Worm (Caenorhabditis elegans) whole organism, young adult: ENCODE measurements around the gene F53F4.2.

Experiments used
- B0261.1 ChIP-seq: sonication (generic microtip); optimal IDR thresholded peaks from 2 replicates; lab custom pipeline; 2016; ENCODE audit warnings: mild to moderate bottlenecking, missing genetic modification characterization, moderate library complexity, missing compliant biosample characterization
- F10E7.11 ChIP-seq: sonication (generic microtip); optimal IDR thresholded peaks from 2 replicates; lab custom pipeline; 2017; ENCODE audit warnings: mild to moderate bottlenecking, missing genetic modification characterization, moderate library complexity, missing compliant biosample characterization
- F23B12.7 ChIP-seq: sonication (generic microtip); optimal IDR thresholded peaks from 2 replicates; lab custom pipeline; 2017; ENCODE audit warnings: missing genetic modification characterization, mild to moderate bottlenecking, missing compliant biosample characterization, antibody characterized with exemption, moderate library complexity; ENCODE audit not compliant: insufficient read depth
- F39B2.1 ChIP-seq: fragments of 200-800 bp; sonication (Bioruptor generic); IDR thresholded peaks from 2 replicates; pipeline ENCODE4 v1.3.6; 2022; ENCODE audit warnings: missing genetic modification reagents, missing genetic modification characterization, missing compliant biosample characterization
- F49E8.2 ChIP-seq: sonication (generic microtip); optimal IDR thresholded peaks from 3 replicates; lab custom pipeline; 2017; ENCODE audit warnings: missing genetic modification characterization, mild to moderate bottlenecking, missing compliant biosample characterization, antibody characterized with exemption, moderate library complexity; ENCODE audit not compliant: insufficient read depth
- F57C9.4 ChIP-seq: sonication (generic microtip); optimal IDR thresholded peaks from 2 replicates; lab custom pipeline; 2017; ENCODE audit warnings: mild to moderate bottlenecking, missing genetic modification characterization, missing compliant biosample characterization
- K11D2.4 ChIP-seq: fragments of 200-800 bp; sonication (Bioruptor generic); IDR thresholded peaks from 2 replicates; pipeline ENCODE4 v1.3.6; 2022; ENCODE audit warnings: missing genetic modification reagents, missing genetic modification characterization, missing compliant biosample characterization
- K12H6.12 ChIP-seq: fragments of 200-800 bp; sonication (Bioruptor generic); optimal IDR thresholded peaks from 2 replicates; lab custom pipeline; 2018; ENCODE audit warnings: mild to moderate bottlenecking, missing genetic modification characterization, missing compliant biosample characterization
- Y53F4B.3 ChIP-seq: fragments of 200-800 bp; sonication (Bioruptor generic); IDR thresholded peaks from 2 replicates; pipeline ENCODE4 v1.3.6; 2022; ENCODE audit warnings: missing genetic modification reagents, missing genetic modification characterization, missing compliant biosample characterization
- Y95B8A.8 ChIP-seq: fragments of 200-800 bp; sonication (Bioruptor generic); IDR thresholded peaks from 2 replicates; pipeline ENCODE4 v1.3.6; 2022; ENCODE audit warnings: missing genetic modification reagents, missing genetic modification characterization, missing compliant biosample characterization
- ZK185.1 ChIP-seq: sonication (generic microtip); optimal IDR thresholded peaks from 2 replicates; lab custom pipeline; 2016; ENCODE audit warnings: mild to moderate bottlenecking, missing genetic modification characterization, missing compliant biosample characterization; ENCODE audit not compliant: poor library complexity, severe bottlenecking
- ama-1 ChIP-seq, 3 experiments: fragments of 150-350 bp in 1 of 3; sonication (generic microtip) in 2 of 3; optimal IDR thresholded peaks; 2 replicates each; lab custom pipeline; 2014 to 2018; ENCODE audit warnings: missing biosample characterization in 2 of 3, missing genetic modification characterization in 2 of 3, missing genetic modification reagents in 2 of 3
- aptf-2 ChIP-seq: fragments of 200-800 bp; sonication (Bioruptor generic); conservative IDR thresholded peaks from 2 replicates; pipeline ENCODE4 v1.3.6; 2022; ENCODE audit warnings: missing genetic modification reagents, missing genetic modification characterization, missing compliant biosample characterization
- aptf-3 ChIP-seq: fragments of 200-800 bp; sonication (Bioruptor generic); IDR thresholded peaks from 2 replicates; pipeline ENCODE4 v1.3.6; 2022; ENCODE audit warnings: missing genetic modification characterization, missing compliant biosample characterization
- attf-5 ChIP-seq: fragments of 200-800 bp; sonication (Bioruptor generic); optimal IDR thresholded peaks from 2 replicates; lab custom pipeline; 2018; ENCODE audit warnings: mild to moderate bottlenecking, missing genetic modification characterization, missing compliant biosample characterization
- bed-2 ChIP-seq: fragments of 200-800 bp; sonication (Bioruptor generic); IDR thresholded peaks from 2 replicates; pipeline ENCODE4 v1.3.6; 2022; ENCODE audit warnings: missing genetic modification reagents, missing genetic modification characterization, missing compliant biosample characterization
- ccch-3 ChIP-seq: fragments of 200-800 bp; sonication (Bioruptor generic); optimal IDR thresholded peaks from 2 replicates; lab custom pipeline; 2018; ENCODE audit warnings: mild to moderate bottlenecking, missing genetic modification characterization, missing compliant biosample characterization
- ceh-58 ChIP-seq: fragments of 200-800 bp; sonication (Bioruptor generic); IDR thresholded peaks from 2 replicates; pipeline ENCODE4 v1.3.6; 2022; ENCODE audit warnings: missing genetic modification characterization, missing compliant biosample characterization
- chd-7 ChIP-seq: sonication (generic microtip); optimal IDR thresholded peaks from 2 replicates; lab custom pipeline; 2016; ENCODE audit warnings: mild to moderate bottlenecking, missing genetic modification characterization, moderate library complexity, missing compliant biosample characterization
- dox-1 ChIP-seq: fragments of 200-800 bp; sonication (Bioruptor generic); IDR thresholded peaks from 2 replicates; pipeline ENCODE4 v1.3.6; 2022; ENCODE audit warnings: missing genetic modification reagents, missing genetic modification characterization, missing compliant biosample characterization
- dpff-1 ChIP-seq: sonication (generic microtip); optimal IDR thresholded peaks from 2 replicates; lab custom pipeline; 2017; ENCODE audit warnings: mild to moderate bottlenecking, missing genetic modification characterization, missing compliant biosample characterization
- egl-18 ChIP-seq: fragments of 200-800 bp; sonication (Bioruptor generic); IDR thresholded peaks from 2 replicates; pipeline ENCODE4 v1.3.6; 2022; ENCODE audit warnings: missing genetic modification reagents, missing genetic modification characterization, missing compliant biosample characterization
- egrh-3 ChIP-seq: fragments of 200-800 bp; sonication (Bioruptor generic); IDR thresholded peaks from 2 replicates; pipeline ENCODE4 v1.3.6; 2022; ENCODE audit warnings: missing genetic modification reagents, missing genetic modification characterization, missing compliant biosample characterization
- ekl-4 ChIP-seq: fragments of 200-800 bp; sonication (Bioruptor generic); IDR thresholded peaks from 2 replicates; pipeline ENCODE4 v1.3.6; 2022; ENCODE audit warnings: missing genetic modification reagents, missing genetic modification characterization, missing compliant biosample characterization
- fkh-3 ChIP-seq: sonication (generic microtip); optimal IDR thresholded peaks from 2 replicates; lab custom pipeline; 2016; ENCODE audit warnings: mild to moderate bottlenecking, missing genetic modification characterization, missing compliant biosample characterization
- gei-17 ChIP-seq: fragments of 200-800 bp; sonication (Bioruptor generic); optimal IDR thresholded peaks from 2 replicates; lab custom pipeline; 2018; ENCODE audit warnings: mild to moderate bottlenecking, missing genetic modification characterization, missing compliant biosample characterization
- him-1 ChIP-seq: sonication (generic microtip); optimal IDR thresholded peaks from 2 replicates; lab custom pipeline; 2016; ENCODE audit warnings: missing genotype, missing genetic modification reagents, missing genetic modification characterization, missing compliant biosample characterization
- hlh-12 ChIP-seq: sonication (generic microtip); optimal IDR thresholded peaks from 2 replicates; lab custom pipeline; 2016; ENCODE audit warnings: missing genetic modification characterization, missing compliant biosample characterization
- hmg-1.2 ChIP-seq: fragments of 200-800 bp; sonication (Bioruptor generic); IDR thresholded peaks from 2 replicates; pipeline ENCODE4 v1.3.6; 2022; ENCODE audit warnings: missing genetic modification reagents, missing genetic modification characterization, missing compliant biosample characterization
- lag-1 ChIP-seq: fragments of 200-800 bp; sonication (Bioruptor generic); IDR thresholded peaks from 2 replicates; pipeline ENCODE4 v1.3.6; 2022; ENCODE audit warnings: missing genetic modification reagents, missing genetic modification characterization, missing compliant biosample characterization
- let-526 ChIP-seq: fragments of 200-800 bp; sonication (Bioruptor generic); IDR thresholded peaks from 2 replicates; pipeline ENCODE4 v1.3.6; 2022; ENCODE audit warnings: missing genetic modification reagents, missing genetic modification characterization, missing compliant biosample characterization
- lin-26 ChIP-seq: fragments of 200-800 bp; sonication (Bioruptor generic); IDR thresholded peaks from 2 replicates; pipeline ENCODE4 v1.3.6; 2022; ENCODE audit warnings: missing genetic modification reagents, missing genetic modification characterization, missing compliant biosample characterization
- lir-1 ChIP-seq: fragments of 200-800 bp; sonication (Bioruptor generic); conservative IDR thresholded peaks from 2 replicates; pipeline ENCODE4 v1.3.6; 2022; ENCODE audit warnings: missing genetic modification reagents, missing genetic modification characterization, missing compliant biosample characterization
- madf-10 ChIP-seq: sonication (generic microtip); optimal IDR thresholded peaks from 2 replicates; lab custom pipeline; 2016; ENCODE audit warnings: mild to moderate bottlenecking, missing genetic modification characterization, missing compliant biosample characterization
- madf-6 ChIP-seq: fragments of 200-800 bp; sonication (Bioruptor generic); IDR thresholded peaks from 2 replicates; pipeline ENCODE4 v1.3.6; 2022; ENCODE audit warnings: missing genetic modification reagents, missing genetic modification characterization, missing compliant biosample characterization
- madf-8 ChIP-seq: fragments of 200-800 bp; sonication (Bioruptor generic); conservative IDR thresholded peaks from 2 replicates; pipeline ENCODE4 v1.3.6; 2022; ENCODE audit warnings: missing genetic modification reagents, missing genetic modification characterization, missing compliant biosample characterization
- mel-28 ChIP-seq: sonication (generic microtip); optimal IDR thresholded peaks from 2 replicates; lab custom pipeline; 2016; ENCODE audit warnings: borderline replicate concordance, mild to moderate bottlenecking, missing genetic modification characterization, missing compliant biosample characterization
- mes-4 ChIP-seq: sonication (generic microtip); optimal IDR thresholded peaks from 2 replicates; lab custom pipeline; 2016; ENCODE audit warnings: missing genotype, missing genetic modification characterization, missing compliant biosample characterization
- nfya-2 ChIP-seq: fragments of 200-800 bp; sonication (Bioruptor generic); IDR thresholded peaks from 2 replicates; pipeline ENCODE4 v1.3.6; 2022; ENCODE audit warnings: missing genetic modification reagents, missing genetic modification characterization, missing compliant biosample characterization
- nfyb-1 ChIP-seq: fragments of 200-800 bp; sonication (Bioruptor generic); IDR thresholded peaks from 2 replicates; pipeline ENCODE4 v1.3.6; 2022; ENCODE audit warnings: missing genetic modification reagents, missing genetic modification characterization, missing compliant biosample characterization
- nhr-120 ChIP-seq: fragments of 200-800 bp; sonication (Bioruptor generic); IDR thresholded peaks from 2 replicates; pipeline ENCODE4 v1.3.6; 2022; ENCODE audit warnings: missing genetic modification characterization, missing compliant biosample characterization
- nhr-179 ChIP-seq: sonication (generic microtip); optimal IDR thresholded peaks from 2 replicates; lab custom pipeline; 2016; ENCODE audit warnings: mild to moderate bottlenecking, missing genetic modification characterization, missing compliant biosample characterization
- nhr-80 ChIP-seq: sonication (generic microtip); optimal IDR thresholded peaks from 2 replicates; lab custom pipeline; 2016; ENCODE audit warnings: missing genetic modification characterization, missing compliant biosample characterization
- pha-4 ChIP-seq: fragments of 150-350 bp; sonication (generic microtip); optimal IDR thresholded peaks from 2 replicates; lab custom pipeline; 2014; ENCODE audit warnings: missing biosample characterization, missing genetic modification reagents, missing genetic modification characterization
- rpc-1 ChIP-seq, 2 experiments: fragments of 150-350 bp in 1 of 2; sonication (generic microtip) in 1 of 2; optimal IDR thresholded peaks; 2 replicates each; lab custom pipeline; 2014 to 2018; ENCODE audit warnings: missing biosample characterization in 1 of 2, missing genetic modification characterization in 1 of 2, missing genetic modification reagents in 1 of 2, missing genotype in 1 of 2
- sea-2 ChIP-seq: fragments of 200-800 bp; sonication (Bioruptor generic); IDR thresholded peaks from 2 replicates; pipeline ENCODE4 v1.3.6; 2022; ENCODE audit warnings: missing genetic modification characterization, missing compliant biosample characterization
- snpc-3.4 ChIP-seq: sonication (generic microtip); optimal IDR thresholded peaks from 2 replicates; lab custom pipeline; 2017; ENCODE audit warnings: missing genetic modification characterization, mild to moderate bottlenecking, missing compliant biosample characterization, antibody characterized with exemption, moderate library complexity, missing genotype, missing genetic modification reagents
- somi-1 ChIP-seq: fragments of 200-800 bp; sonication (Bioruptor generic); optimal IDR thresholded peaks from 2 replicates; lab custom pipeline; 2018; ENCODE audit warnings: mild to moderate bottlenecking, missing genetic modification characterization, missing compliant biosample characterization
- ztf-22 ChIP-seq: fragments of 200-800 bp; sonication (Bioruptor generic); optimal IDR thresholded peaks from 2 replicates; lab custom pipeline; 2018; ENCODE audit warnings: mild to moderate bottlenecking, missing genetic modification characterization, moderate library complexity, missing compliant biosample characterization

Gene F53F4.2

DNA sequence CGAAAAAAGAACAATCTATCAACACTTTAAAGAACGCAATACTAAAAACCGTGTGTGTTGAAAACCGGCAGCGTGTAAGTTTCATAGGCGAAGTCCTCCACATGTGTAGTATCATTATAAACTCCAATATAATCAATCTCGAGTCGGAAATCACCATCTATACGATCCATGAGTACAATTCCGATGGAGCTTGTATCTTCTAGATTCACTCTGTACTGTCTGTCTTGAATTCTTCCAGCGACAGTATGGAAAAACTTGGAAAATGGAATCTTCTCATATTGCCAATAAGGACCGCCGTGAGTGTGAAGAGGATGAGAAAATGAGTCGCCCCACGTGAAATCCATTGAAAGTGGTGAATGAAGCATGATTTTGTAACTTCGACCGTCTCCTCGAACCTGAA is 22.4 kb downstream of the F53F4.2 start (continued):
- TF ChIP-seq madf-10 (tag; lab: Kevin White, UChicago) (peak; percentile 15), nhr-179 (tag; lab: Kevin White, UChicago) (no peak), mel-28 (no peak), attf-5 (peak; percentile 23), Y53F4B.3 (GFP tag; lab: Robert Waterston, UW) (no peak), Y95B8A.8 (GFP tag; lab: Robert Waterston, UW) (0 out of 2 replicates have a peak, but pooled peaks have one; percentile 71), B0261.1 (no peak), snpc-3.4 (tag; lab: Kevin White, UChicago) (no peak), dpff-1 (peak; percentile 67), F49E8.2 (tag; lab: Kevin White, UChicago) (no peak), fkh-3 (tag; lab: Kevin White, UChicago) (no peak), pha-4 (tag; lab: Kevin White, UChicago) (peak; percentile 50), nfyb-1 (peak; percentile 77), him-1 (tag; lab: Kevin White, UChicago) (no peak), nfya-2 (GFP tag; lab: Robert Waterston, UW) (no peak), chd-7 (tag; lab: Kevin White, UChicago) (peak; percentile 65), ama-1 (optimal IDR thresholded peaks at IDR 0.05; lab: Kevin White, UChicago) (peak; percentile 66), ama-1 (GFP tag; optimal IDR thresholded peaks at IDR 0.05; lab: Kevin White, UChicago) (no peak), F39B2.1 (GFP tag; lab: Robert Waterston, UW) (no peak), aptf-3 (GFP tag; lab: Robert Waterston, UW) (no peak), F10E7.11 (tag; lab: Kevin White, UChicago) (peak; percentile 59), gei-17 (GFP tag; lab: Kevin White, UChicago) (no peak), ztf-22 (GFP tag; lab: Kevin White, UChicago) (no peak), let-526 (0 out of 2 replicates have a peak, but pooled peaks have one; percentile 11), somi-1 (GFP tag; lab: Kevin White, UChicago) (no peak), F23B12.7 (tag; lab: Kevin White, UChicago) (no peak), rpc-1 (optimal IDR thresholded peaks at IDR 0.05; lab: Kevin White, UChicago) (no peak), rpc-1 (tag; optimal IDR thresholded peaks at IDR 0.05; lab: Kevin White, UChicago) (no peak), ccch-3 (GFP tag; lab: Kevin White, UChicago) (no peak), nhr-80 (tag; lab: Kevin White, UChicago) (no peak), hlh-12 (tag; lab: Kevin White, UChicago) (peak; percentile 37), lag-1 (no peak)

DNA sequence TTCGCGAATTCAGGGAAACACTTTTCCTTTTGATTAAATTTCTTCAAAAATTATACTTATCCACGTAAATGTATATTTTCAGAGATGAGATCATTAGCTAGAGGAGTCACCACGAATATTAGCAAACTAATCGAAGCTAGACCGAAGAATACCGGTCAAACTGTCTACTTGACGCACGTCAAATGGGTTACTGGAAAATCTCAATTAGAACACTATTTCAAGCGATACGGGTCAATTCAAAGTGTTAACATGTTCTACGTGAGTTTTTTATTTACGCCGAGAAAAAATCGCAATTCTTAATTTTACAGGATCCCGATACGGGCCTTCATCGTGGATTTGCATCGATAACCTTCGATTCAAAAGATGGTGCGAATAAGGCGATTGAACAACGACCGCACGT is 23.6 kb downstream of the F53F4.2 start, which contains the start of gene slrp-1:
Gene slrp-1 (plus strand): TSS at position 83 of the 400 bp plus-strand sequence.
- TF ChIP-seq egrh-3 (GFP tag; lab: Robert Waterston, UW), result no peak
- TF ChIP-seq ekl-4 (GFP tag; lab: Robert Waterston, UW), result 0 out of 2 replicates have a peak, but pooled peaks have one; percentile 21
- no peak for TF ChIP-seq rpc-1 (optimal IDR thresholded peaks at IDR 0.05; lab: Kevin White, UChicago)
- no peak for TF ChIP-seq rpc-1 (tag; optimal IDR thresholded peaks at IDR 0.05; lab: Kevin White, UChicago)
- TF ChIP-seq lin-26, result no peak
- no peak for TF ChIP-seq ZK185.1 (tag; lab: Kevin White, UChicago)
- TF ChIP-seq egl-18 (GFP tag; lab: Robert Waterston, UW), result no peak
- TF ChIP-seq nhr-120 (GFP tag; lab: Robert Waterston, UW), result no peak
- no peak for TF ChIP-seq ceh-58 (GFP tag; lab: Robert Waterston, UW)
- no peak for TF ChIP-seq K11D2.4
- TF ChIP-seq hmg-1.2 (GFP tag; lab: Robert Waterston, UW), result no peak
- no peak for TF ChIP-seq bed-2 (GFP tag; lab: Robert Waterston, UW)
- TF ChIP-seq F57C9.4, result no peak
- no peak for TF ChIP-seq madf-6 (GFP tag; lab: Robert Waterston, UW)
- TF ChIP-seq dox-1 (GFP tag; lab: Robert Waterston, UW), result peak; percentile 16; the same call in 1 of the 2 replicates
- TF ChIP-seq let-526, result no peak
- TF ChIP-seq madf-8 (GFP tag; lab: Robert Waterston, UW), result no peak
- no peak for TF ChIP-seq mes-4
- TF ChIP-seq madf-10 (tag; lab: Kevin White, UChicago), result no peak
- no peak for TF ChIP-seq aptf-2 (GFP tag; lab: Robert Waterston, UW)
- TF ChIP-seq lir-1 (GFP tag; lab: Robert Waterston, UW), result 0 out of 2 replicates have a peak, but pooled peaks have one; percentile 15
- TF ChIP-seq K12H6.12 (tag; lab: Kevin White, UChicago), result no peak
- TF ChIP-seq sea-2 (GFP tag; lab: Robert Waterston, UW), result no peak
